Fruit fly (Drosophila melanogaster): ENCODE data around the gene CG9663.

The CG9663 gene

dm6 chr2L:3338566-3339215 is 35.8 kb upstream of the CG9663 start (continued):
- TF ChIP-seq bigmax (GFP tag; optimal IDR thresholded peaks at IDR 0.05) (no peak), trh (GFP tag; optimal IDR thresholded peaks at IDR 0.05) (peak; percentile 81), amos (GFP tag; IDR thresholded peaks at IDR 0.05; ENCODE audit: partially characterized antibody) (no peak), ara (GFP tag; IDR thresholded peaks at IDR 0.05) (peak; percentile 88), Rfx (GFP tag; IDR thresholded peaks at IDR 0.05) (no peak), CG17829 (tag; optimal IDR thresholded peaks at IDR 0.05) (peak; percentile 87), tll (GFP tag; optimal IDR thresholded peaks at IDR 0.05) (no peak), pzg (GFP tag; optimal IDR thresholded peaks at IDR 0.05) (no peak), wdn (GFP tag; IDR thresholded peaks at IDR 0.05) (peak; percentile 30; the same call in 1 of the 2 replicates), odd (GFP tag; optimal IDR thresholded peaks at IDR 0.05) (peak; percentile 24), Hmx (GFP tag; optimal IDR thresholded peaks at IDR 0.05) (no peak), CG11398 (GFP tag; optimal IDR thresholded peaks at IDR 0.05) (peak; percentile 79), zen (tag; optimal IDR thresholded peaks at IDR 0.05) (peak; percentile 55), CG18599 (GFP tag; optimal IDR thresholded peaks at IDR 0.05) (peak; percentile 69), gsb-n (tag; optimal IDR thresholded peaks at IDR 0.05) (peak; percentile 82), Meics (GFP tag; optimal IDR thresholded peaks at IDR 0.05) (no peak), Stat92E (GFP tag; optimal IDR thresholded peaks at IDR 0.05) (peak in 1 of 3 experiments; percentile 50), al (GFP tag; IDR thresholded peaks at IDR 0.05) (no peak), CG7987 (GFP tag; optimal IDR thresholded peaks at IDR 0.05) (peak; percentile 24), esg (GFP tag; conservative IDR thresholded peaks at IDR 0.05) (peak; percentile 30; the same call in 1 of the 2 replicates), CG11560 (tag; IDR thresholded peaks at IDR 0.05) (no peak), yki (optimal IDR thresholded peaks at IDR 0.05) (no peak), grn (GFP tag; optimal IDR thresholded peaks at IDR 0.05) (no peak), MESR4 (GFP tag; optimal IDR thresholded peaks at IDR 0.05) (peak; percentile 2), Sin3A (optimal IDR thresholded peaks at IDR 0.05) (no peak), Ptx1 (GFP tag; IDR thresholded peaks at IDR 0.05) (peak; percentile 80), kni (GFP tag; optimal IDR thresholded peaks at IDR 0.05) (peak; percentile 50), Dref (GFP tag; IDR thresholded peaks at IDR 0.05) (no peak), Taf1 (GFP tag; IDR thresholded peaks at IDR 0.05) (no peak), chinmo (GFP tag; IDR thresholded peaks at IDR 0.05; ENCODE audit: partially characterized antibody) (no peak), salm (tag; optimal IDR thresholded peaks at IDR 0.05) (no peak), CG3065 (GFP tag; optimal IDR thresholded peaks at IDR 0.05) (peak; percentile 61), Med (GFP tag) (peak; percentile 95), Optix (GFP tag; IDR thresholded peaks at IDR 0.05) (peak; percentile 87), CG11247 (GFP tag; IDR thresholded peaks at IDR 0.05) (peak; percentile 62), fd64A (GFP tag; optimal IDR thresholded peaks at IDR 0.05) (peak; percentile 72), Chrac-16 (GFP tag; optimal IDR thresholded peaks at IDR 0.05) (peak; percentile 86), E2f2 (GFP tag; IDR thresholded peaks at IDR 0.05) (peak; percentile 19; the same call in 1 of the 2 replicates), CG12391 (tag; optimal IDR thresholded peaks at IDR 0.05) (peak; percentile 88), ash1 (GFP tag; optimal IDR thresholded peaks at IDR 0.05) (no peak), dan (GFP tag; IDR thresholded peaks at IDR 0.05) (peak; percentile 50; the same call in 1 of the 2 replicates), CG33213 (GFP tag; optimal IDR thresholded peaks at IDR 0.05) (peak; percentile 75), CG4328 (GFP tag; optimal IDR thresholded peaks at IDR 0.05) (no peak), jigr1 (GFP tag; IDR thresholded peaks at IDR 0.05) (peak; percentile 70; the same call in 2 of the 3 replicates), CG6689 (GFP tag; IDR thresholded peaks at IDR 0.05) (peak; percentile 85), exex (tag; optimal IDR thresholded peaks at IDR 0.05) (no peak), Opbp (GFP tag; IDR thresholded peaks at IDR 0.05; ENCODE audit: partially characterized antibody) (no peak), CG12299 (tag; optimal IDR thresholded peaks at IDR 0.05) (no peak), sqz (GFP tag; optimal IDR thresholded peaks at IDR 0.05) (no peak), fd102C (GFP tag; optimal IDR thresholded peaks at IDR 0.05) (no peak)
